Worm (Caenorhabditis elegans) whole organism, mixed stage, embryonic: ENCODE results near the gene sti-1.
A peak's percentile ranks its signal among the peaks of the same experiment; 100 is the strongest.
"Not testable (repeated sequence)": the region's sequence is repeated elsewhere in the genome, so short reads cannot be mapped to it uniquely, and the experiment has no call there.

Experiments
- M03D4.4 ChIP-seq: sonication (generic microtip); optimal IDR thresholded peaks from 2 replicates; lab custom pipeline; 2017; ENCODE audit warnings: mild to moderate bottlenecking, missing genetic modification characterization, missing compliant biosample characterization
- bed-3 ChIP-seq: fragments of 200-800 bp; sonication (Bioruptor generic); optimal IDR thresholded peaks from 3 replicates; lab custom pipeline; 2018; ENCODE audit warnings: mild to moderate bottlenecking, missing genetic modification characterization, moderate library complexity, missing compliant biosample characterization
- ceh-39 ChIP-seq: fragments of 150-350 bp; optimal IDR thresholded peaks from 2 replicates; lab custom pipeline; 2014; ENCODE audit warnings: missing biosample characterization, missing genetic modification characterization
- ceh-43 ChIP-seq: fragments of 200-800 bp; sonication (Bioruptor generic); optimal IDR thresholded peaks from 2 replicates; lab custom pipeline; 2018; ENCODE audit warnings: mild to moderate bottlenecking, missing genetic modification characterization, moderate library complexity, missing compliant biosample characterization
- ceh-83 ChIP-seq: fragments of 200-800 bp; sonication (Bioruptor generic); optimal IDR thresholded peaks from 2 replicates; lab custom pipeline; 2018; ENCODE audit warnings: mild to moderate bottlenecking, missing genetic modification characterization, missing compliant biosample characterization
- ces-1 ChIP-seq: fragments of 150-350 bp; optimal IDR thresholded peaks from 2 replicates; lab custom pipeline; 2014; ENCODE audit warnings: missing biosample characterization, missing genetic modification reagents, missing genetic modification characterization
- cnd-1 ChIP-seq: fragments of 200-800 bp; sonication (Bioruptor generic); optimal IDR thresholded peaks from 2 replicates; lab custom pipeline; 2018; ENCODE audit warnings: mild to moderate bottlenecking, missing genetic modification characterization, missing compliant biosample characterization
- drap-1 ChIP-seq: fragments of 200-800 bp; sonication (Bioruptor generic); optimal IDR thresholded peaks from 3 replicates; lab custom pipeline; 2018; ENCODE audit warnings: mild to moderate bottlenecking, missing genetic modification characterization, missing compliant biosample characterization
- elt-1 ChIP-seq: sonication (generic microtip); optimal IDR thresholded peaks from 2 replicates; lab custom pipeline; 2017; ENCODE audit warnings: missing genetic modification characterization, mild to moderate bottlenecking, missing compliant biosample characterization, antibody characterized with exemption, moderate library complexity, borderline replicate concordance; ENCODE audit not compliant: insufficient read depth
- ham-2 ChIP-seq: fragments of 200-800 bp; sonication (Bioruptor generic); optimal IDR thresholded peaks from 2 replicates; lab custom pipeline; 2018; ENCODE audit warnings: mild to moderate bottlenecking, missing genetic modification characterization, missing compliant biosample characterization
- hlh-1 ChIP-seq: fragments of 150-350 bp; optimal IDR thresholded peaks from 2 replicates; lab custom pipeline; 2014; ENCODE audit warnings: missing biosample characterization, missing genetic modification reagents, missing genetic modification characterization
- lin-13 ChIP-seq: fragments of 150-350 bp; optimal IDR thresholded peaks from 2 replicates; lab custom pipeline; 2014; ENCODE audit warnings: missing biosample characterization, missing genetic modification characterization
- lin-32 ChIP-seq: fragments of 200-800 bp; sonication (Bioruptor generic); optimal IDR thresholded peaks from 2 replicates; lab custom pipeline; 2018; ENCODE audit warnings: mild to moderate bottlenecking, missing genetic modification characterization, missing compliant biosample characterization
- lsy-2 ChIP-seq: fragments of 150-350 bp; optimal IDR thresholded peaks from 2 replicates; lab custom pipeline; 2014; ENCODE audit warnings: missing biosample characterization, missing genetic modification characterization
- mab-5 ChIP-seq: fragments of 150-350 bp; optimal IDR thresholded peaks from 2 replicates; lab custom pipeline; 2014; ENCODE audit warnings: missing biosample characterization, missing genetic modification characterization
- mep-1 ChIP-seq: fragments of 150-350 bp; optimal IDR thresholded peaks from 2 replicates; lab custom pipeline; 2017; ENCODE audit warnings: missing biosample characterization, missing genetic modification reagents, missing genetic modification characterization, inconsistent platforms
- mls-2 ChIP-seq: sonication (generic microtip); optimal IDR thresholded peaks from 2 replicates; lab custom pipeline; 2016; ENCODE audit warnings: mild to moderate bottlenecking, missing genetic modification characterization, moderate library complexity, missing compliant biosample characterization
- nhr-12 ChIP-seq: fragments of 150-350 bp; optimal IDR thresholded peaks from 2 replicates; lab custom pipeline; 2014; ENCODE audit warnings: missing biosample characterization, missing genetic modification characterization
- nhr-2 ChIP-seq: fragments of 150-350 bp; optimal IDR thresholded peaks from 2 replicates; lab custom pipeline; 2014; ENCODE audit warnings: missing biosample characterization, missing genetic modification characterization
- nhr-237 ChIP-seq: fragments of 150-350 bp; optimal IDR thresholded peaks from 2 replicates; lab custom pipeline; 2014; ENCODE audit warnings: missing biosample characterization, missing genetic modification characterization
- nhr-76 ChIP-seq: sonication (generic microtip); optimal IDR thresholded peaks from 2 replicates; lab custom pipeline; 2017; ENCODE audit warnings: missing biosample characterization, missing genetic modification characterization
- pha-4 ChIP-seq: fragments of 150-350 bp; optimal IDR thresholded peaks from 2 replicates; lab custom pipeline; 2018; ENCODE audit warnings: missing biosample characterization, missing genetic modification reagents, missing genetic modification characterization
- sem-2 ChIP-seq: fragments of 200-800 bp; sonication (Bioruptor generic); optimal IDR thresholded peaks from 2 replicates; lab custom pipeline; 2018; ENCODE audit warnings: mild to moderate bottlenecking, missing genetic modification characterization, missing compliant biosample characterization
- sptf-1 ChIP-seq: sonication (generic microtip); optimal IDR thresholded peaks from 2 replicates; lab custom pipeline; 2017; ENCODE audit warnings: mild to moderate bottlenecking, missing genetic modification characterization, moderate library complexity, missing compliant biosample characterization
- tbx-8 ChIP-seq: fragments of 200-800 bp; sonication (Bioruptor generic); optimal IDR thresholded peaks from 2 replicates; lab custom pipeline; 2018; ENCODE audit warnings: mild to moderate bottlenecking, missing genetic modification characterization, moderate library complexity, missing compliant biosample characterization
- unc-120 ChIP-seq: sonication (generic microtip); optimal IDR thresholded peaks from 2 replicates; lab custom pipeline; 2017; ENCODE audit warnings: missing genetic modification characterization, missing compliant biosample characterization; ENCODE audit not compliant: poor library complexity, severe bottlenecking
- unc-62 ChIP-seq: fragments of 150-350 bp; optimal IDR thresholded peaks from 2 replicates; lab custom pipeline; 2014; ENCODE audit warnings: missing biosample characterization, missing genetic modification reagents, missing genetic modification characterization
- zip-8 ChIP-seq: fragments of 150-350 bp; optimal IDR thresholded peaks from 2 replicates; lab custom pipeline; 2014; ENCODE audit warnings: missing biosample characterization, missing genetic modification characterization
- ztf-11 ChIP-seq: fragments of 150-350 bp; optimal IDR thresholded peaks from 2 replicates; lab custom pipeline; 2014; ENCODE audit warnings: missing biosample characterization, missing genetic modification characterization

sti-1 gene

DNA sequence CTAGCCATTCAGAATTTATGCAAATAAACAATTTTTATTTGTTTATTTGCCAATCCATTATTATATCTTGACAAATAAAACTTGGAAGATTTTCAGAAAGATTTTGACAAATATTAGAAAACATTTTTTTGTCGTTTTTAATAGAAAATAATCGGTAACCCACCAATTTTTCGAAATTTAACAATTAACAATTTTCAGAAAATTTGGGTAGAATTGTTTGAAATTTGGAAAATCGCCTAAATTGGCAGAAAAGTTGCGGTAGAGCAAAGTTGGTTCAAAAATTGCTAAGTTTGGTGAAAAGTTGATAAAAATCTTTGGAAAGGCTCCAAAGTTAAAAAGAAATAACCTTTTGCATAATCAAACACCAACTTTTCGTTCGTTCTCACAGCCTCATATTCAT is 34.9 kb downstream of the sti-1 start:
- TF ChIP-seq elt-1 (no peak), hlh-1 (no peak), lin-13 (tag; lab: Kevin White, UChicago) (no peak), unc-120 (no peak), lsy-2 (no peak), ztf-11 (tag; lab: Kevin White, UChicago) (no peak), nhr-12 (tag; lab: Kevin White, UChicago) (no peak), mab-5 (tag; lab: Kevin White, UChicago) (no peak), bed-3 (GFP tag; lab: Kevin White, UChicago) (no peak)
- TF ChIP-seq, all 35 proteins: peak for 0

DNA sequence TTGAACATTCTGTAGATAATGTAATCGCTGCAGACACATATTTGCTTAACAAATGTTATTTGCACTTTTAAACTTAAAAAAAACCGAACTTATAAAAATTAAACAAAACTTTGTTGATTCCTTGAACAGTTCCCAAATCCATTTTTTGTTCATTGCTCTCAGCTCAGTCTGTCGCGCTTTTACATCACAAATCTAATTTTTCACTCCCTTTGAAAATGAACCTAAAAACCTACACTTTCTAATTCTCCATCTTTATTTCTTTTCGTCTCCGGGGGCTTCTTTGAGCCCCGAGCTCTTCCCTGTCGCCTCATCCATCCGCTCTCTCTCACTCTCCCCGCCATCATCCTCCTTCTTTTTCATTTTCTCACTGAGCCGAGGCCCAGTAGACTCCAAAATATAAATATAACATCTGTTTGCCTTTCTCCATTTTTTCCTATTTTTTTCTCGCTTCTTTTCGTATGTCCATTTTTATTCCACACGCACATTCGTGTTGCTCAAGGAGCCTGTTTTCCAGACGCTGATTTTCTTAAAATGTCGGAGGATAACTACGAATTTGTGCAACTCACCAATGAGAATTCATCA is 37.1 kb downstream of the sti-1 start, which contains the start of gene R13D11.4:
Gene R13D11.4 (plus strand): TSS at position 532 of the 582 bp plus-strand sequence.
- TF ChIP-seq mep-1 (tag; lab: Kevin White, UChicago), result no peak
- TF ChIP-seq ces-1, result peak; percentile 67
- TF ChIP-seq, all 35 proteins: peak for 1

- TF ChIP-seq nhr-12 (tag; lab: Kevin White, UChicago) (no peak), sptf-1 (no peak), ceh-43 (no peak), sem-2 (GFP tag; lab: Kevin White, UChicago) (no peak), unc-120 (no peak), pha-4 (tag; lab: Kevin White, UChicago) (no peak), bed-3 (GFP tag; lab: Kevin White, UChicago) (no peak), ceh-39 (no peak), lin-32 (GFP tag; lab: Kevin White, UChicago) (no peak), lsy-2 (no peak), nhr-2 (tag; lab: Kevin White, UChicago) (no peak), lin-13 (tag; lab: Kevin White, UChicago) (no peak), elt-1 (no peak), cnd-1 (tag; lab: Kevin White, UChicago) (no peak), ham-2 (GFP tag; lab: Kevin White, UChicago) (no peak), nhr-76 (tag; lab: Kevin White, UChicago) (no peak)
Observed at ce11 chrV:813101-813500, 39.8 kb downstream of the sti-1 start, which contains the start of gene R13D11.10. Gene R13D11.10 (minus strand): TSS chrV:813201.

DNA sequence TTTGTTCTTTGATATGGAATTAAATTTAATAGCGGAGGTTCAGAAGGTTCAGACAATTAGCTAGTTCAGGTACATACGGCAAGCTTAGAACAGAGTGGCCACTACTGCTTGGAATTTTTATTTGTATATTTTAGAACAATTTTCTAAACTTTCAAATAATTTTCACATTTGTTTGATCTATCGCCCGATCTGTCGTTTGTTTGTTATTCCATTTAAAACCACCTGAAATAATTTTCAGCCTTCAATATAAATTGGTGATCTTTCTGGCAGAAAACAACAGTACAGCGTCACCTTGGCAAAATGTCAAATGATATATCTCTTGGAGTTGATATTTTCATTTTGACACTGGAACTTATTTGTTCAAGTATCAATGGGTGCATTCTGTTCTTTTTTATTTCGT is 41.4 kb downstream of the sti-1 start, which contains the start of gene R13D11.3:
Gene R13D11.3 (plus strand): TSS at position 301 of the 400 bp plus-strand sequence.
- TF ChIP-seq nhr-76 (tag; lab: Kevin White, UChicago), result no peak
- TF ChIP-seq ceh-83, result no peak
- TF ChIP-seq unc-120, result no peak
- no peak for TF ChIP-seq hlh-1
- TF ChIP-seq mls-2, result no peak
- no peak for TF ChIP-seq drap-1 (GFP tag; lab: Kevin White, UChicago)
- no peak for TF ChIP-seq ham-2 (GFP tag; lab: Kevin White, UChicago)
- TF ChIP-seq cnd-1 (tag; lab: Kevin White, UChicago), result no peak
- no peak for TF ChIP-seq unc-62
- no peak for TF ChIP-seq ceh-39
- TF ChIP-seq nhr-12 (tag; lab: Kevin White, UChicago), result no peak
- TF ChIP-seq zip-8, result no peak
- TF ChIP-seq, all 35 proteins: peak for 0

DNA sequence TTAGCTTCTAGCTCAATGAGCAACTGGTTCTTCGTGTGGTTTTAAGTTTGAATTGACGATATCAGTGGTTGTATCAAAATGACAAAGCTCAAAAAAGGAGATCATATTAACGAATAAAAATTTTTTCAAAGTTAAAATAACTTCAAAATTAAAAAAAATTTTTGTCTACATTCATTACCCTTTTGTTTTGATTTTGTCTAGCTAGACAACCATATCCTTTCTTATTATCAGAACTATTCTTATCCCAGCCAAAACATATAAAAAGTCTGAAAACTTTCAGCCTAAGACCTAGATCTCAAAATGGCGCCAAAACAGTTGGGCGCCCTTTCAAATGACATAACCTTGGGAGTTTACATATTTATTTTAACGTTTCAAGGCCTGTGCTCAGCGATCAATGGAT is 43.9 kb downstream of the sti-1 start, which contains the start of gene R13D11.1:
Gene R13D11.1 (plus strand): TSS at position 301 of the 400 bp plus-strand sequence.
- TF ChIP-seq hlh-1 (no peak), ceh-83 (no peak), tbx-8 (GFP tag; lab: Kevin White, UChicago) (no peak), lin-13 (tag; lab: Kevin White, UChicago) (no peak), zip-8 (no peak)

DNA sequence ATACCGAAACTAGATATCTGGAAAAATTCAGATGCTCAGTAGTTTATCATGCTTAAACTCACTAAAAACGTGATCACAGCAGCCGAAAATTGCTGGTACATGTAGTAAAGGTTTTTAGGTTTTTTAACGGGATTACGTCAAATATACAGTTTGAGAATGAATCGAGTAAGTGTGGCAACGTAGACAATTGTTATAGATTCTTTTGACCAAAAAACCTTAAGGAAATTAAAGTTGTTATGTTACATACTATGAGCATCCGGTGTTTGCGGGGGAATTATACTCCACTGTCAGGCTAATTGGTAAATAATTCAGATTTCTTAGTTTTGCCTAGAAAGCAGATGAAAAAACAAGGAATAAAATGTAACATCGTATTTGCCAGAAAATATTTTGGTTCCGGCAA is 47.3 kb downstream of the sti-1 start, which contains the start of gene srx-32:
Gene srx-32 (minus strand): TSS at position 101 of the 400 bp plus-strand sequence.
- not testable (repeated sequence) for TF ChIP-seq mep-1, nhr-237, M03D4.4 (tag; lab: Kevin White, UChicago)
